Worm (Caenorhabditis elegans) whole organism, mixed stage, embryonic: ENCODE measurements around the gene R03D7.2.

Experiments used
- M03D4.4 ChIP-seq: sonication (generic microtip); optimal IDR thresholded peaks from 2 replicates; lab custom pipeline; 2017; ENCODE audit warnings: mild to moderate bottlenecking, missing genetic modification characterization, missing compliant biosample characterization
- bed-3 ChIP-seq: fragments of 200-800 bp; sonication (Bioruptor generic); optimal IDR thresholded peaks from 3 replicates; lab custom pipeline; 2018; ENCODE audit warnings: mild to moderate bottlenecking, missing genetic modification characterization, moderate library complexity, missing compliant biosample characterization
- blmp-1 ChIP-seq: fragments of 150-350 bp; optimal IDR thresholded peaks from 2 replicates; lab custom pipeline; 2014; ENCODE audit warnings: missing biosample characterization, missing genetic modification characterization
- ceh-39 ChIP-seq: fragments of 150-350 bp; optimal IDR thresholded peaks from 2 replicates; lab custom pipeline; 2014; ENCODE audit warnings: missing biosample characterization, missing genetic modification characterization
- ceh-43 ChIP-seq: fragments of 200-800 bp; sonication (Bioruptor generic); optimal IDR thresholded peaks from 2 replicates; lab custom pipeline; 2018; ENCODE audit warnings: mild to moderate bottlenecking, missing genetic modification characterization, moderate library complexity, missing compliant biosample characterization
- ceh-83 ChIP-seq: fragments of 200-800 bp; sonication (Bioruptor generic); optimal IDR thresholded peaks from 2 replicates; lab custom pipeline; 2018; ENCODE audit warnings: mild to moderate bottlenecking, missing genetic modification characterization, missing compliant biosample characterization
- ces-1 ChIP-seq: fragments of 150-350 bp; optimal IDR thresholded peaks from 2 replicates; lab custom pipeline; 2014; ENCODE audit warnings: missing biosample characterization, missing genetic modification reagents, missing genetic modification characterization
- cnd-1 ChIP-seq: fragments of 200-800 bp; sonication (Bioruptor generic); optimal IDR thresholded peaks from 2 replicates; lab custom pipeline; 2018; ENCODE audit warnings: mild to moderate bottlenecking, missing genetic modification characterization, missing compliant biosample characterization
- drap-1 ChIP-seq: fragments of 200-800 bp; sonication (Bioruptor generic); optimal IDR thresholded peaks from 3 replicates; lab custom pipeline; 2018; ENCODE audit warnings: mild to moderate bottlenecking, missing genetic modification characterization, missing compliant biosample characterization
- elt-1 ChIP-seq: sonication (generic microtip); optimal IDR thresholded peaks from 2 replicates; lab custom pipeline; 2017; ENCODE audit warnings: missing genetic modification characterization, mild to moderate bottlenecking, missing compliant biosample characterization, antibody characterized with exemption, moderate library complexity, borderline replicate concordance; ENCODE audit not compliant: insufficient read depth
- elt-3 ChIP-seq: fragments of 150-350 bp; optimal IDR thresholded peaks from 2 replicates; lab custom pipeline; 2014; ENCODE audit warnings: missing biosample characterization, missing genetic modification characterization
- ham-2 ChIP-seq: fragments of 200-800 bp; sonication (Bioruptor generic); optimal IDR thresholded peaks from 2 replicates; lab custom pipeline; 2018; ENCODE audit warnings: mild to moderate bottlenecking, missing genetic modification characterization, missing compliant biosample characterization
- hlh-1 ChIP-seq: fragments of 150-350 bp; optimal IDR thresholded peaks from 2 replicates; lab custom pipeline; 2014; ENCODE audit warnings: missing biosample characterization, missing genetic modification reagents, missing genetic modification characterization
- lsy-2 ChIP-seq: fragments of 150-350 bp; optimal IDR thresholded peaks from 2 replicates; lab custom pipeline; 2014; ENCODE audit warnings: missing biosample characterization, missing genetic modification characterization
- mab-5 ChIP-seq: fragments of 150-350 bp; optimal IDR thresholded peaks from 2 replicates; lab custom pipeline; 2014; ENCODE audit warnings: missing biosample characterization, missing genetic modification characterization
- mls-2 ChIP-seq: sonication (generic microtip); optimal IDR thresholded peaks from 2 replicates; lab custom pipeline; 2016; ENCODE audit warnings: mild to moderate bottlenecking, missing genetic modification characterization, moderate library complexity, missing compliant biosample characterization
- nhr-12 ChIP-seq: fragments of 150-350 bp; optimal IDR thresholded peaks from 2 replicates; lab custom pipeline; 2014; ENCODE audit warnings: missing biosample characterization, missing genetic modification characterization
- nhr-2 ChIP-seq: fragments of 150-350 bp; optimal IDR thresholded peaks from 2 replicates; lab custom pipeline; 2014; ENCODE audit warnings: missing biosample characterization, missing genetic modification characterization
- nhr-237 ChIP-seq: fragments of 150-350 bp; optimal IDR thresholded peaks from 2 replicates; lab custom pipeline; 2014; ENCODE audit warnings: missing biosample characterization, missing genetic modification characterization
- nhr-28 ChIP-seq: fragments of 150-350 bp; optimal IDR thresholded peaks from 2 replicates; lab custom pipeline; 2014; ENCODE audit warnings: missing biosample characterization, missing genetic modification characterization
- nhr-76 ChIP-seq: sonication (generic microtip); optimal IDR thresholded peaks from 2 replicates; lab custom pipeline; 2017; ENCODE audit warnings: missing biosample characterization, missing genetic modification characterization
- pha-4 ChIP-seq: fragments of 150-350 bp; optimal IDR thresholded peaks from 2 replicates; lab custom pipeline; 2018; ENCODE audit warnings: missing biosample characterization, missing genetic modification reagents, missing genetic modification characterization
- sem-2 ChIP-seq: fragments of 200-800 bp; sonication (Bioruptor generic); optimal IDR thresholded peaks from 2 replicates; lab custom pipeline; 2018; ENCODE audit warnings: mild to moderate bottlenecking, missing genetic modification characterization, missing compliant biosample characterization
- snpc-4 ChIP-seq: fragments of 150-350 bp; optimal IDR thresholded peaks from 2 replicates; lab custom pipeline; 2014; ENCODE audit warnings: missing biosample characterization, missing genetic modification characterization
- sptf-1 ChIP-seq: sonication (generic microtip); optimal IDR thresholded peaks from 2 replicates; lab custom pipeline; 2017; ENCODE audit warnings: mild to moderate bottlenecking, missing genetic modification characterization, moderate library complexity, missing compliant biosample characterization
- unc-120 ChIP-seq: sonication (generic microtip); optimal IDR thresholded peaks from 2 replicates; lab custom pipeline; 2017; ENCODE audit warnings: missing genetic modification characterization, missing compliant biosample characterization; ENCODE audit not compliant: poor library complexity, severe bottlenecking
- unc-39 ChIP-seq: fragments of 150-350 bp; optimal IDR thresholded peaks from 2 replicates; lab custom pipeline; 2014; ENCODE audit warnings: missing biosample characterization, missing genetic modification characterization
- unc-62 ChIP-seq: fragments of 150-350 bp; optimal IDR thresholded peaks from 2 replicates; lab custom pipeline; 2014; ENCODE audit warnings: missing biosample characterization, missing genetic modification reagents, missing genetic modification characterization
- zip-8 ChIP-seq: fragments of 150-350 bp; optimal IDR thresholded peaks from 2 replicates; lab custom pipeline; 2014; ENCODE audit warnings: missing biosample characterization, missing genetic modification characterization
- ztf-11 ChIP-seq: fragments of 150-350 bp; optimal IDR thresholded peaks from 2 replicates; lab custom pipeline; 2014; ENCODE audit warnings: missing biosample characterization, missing genetic modification characterization

R03D7.2 gene

ce11 chrII:10959138-10959537 is 24.2 kb upstream of the R03D7.2 start:
- TF ChIP-seq lsy-2 (tag; lab: Kevin White, UChicago): no peak
- no peak for TF ChIP-seq unc-39
- no peak for TF ChIP-seq cnd-1 (tag; lab: Kevin White, UChicago)
- TF ChIP-seq nhr-2: no peak
- no peak for TF ChIP-seq drap-1
- no peak for TF ChIP-seq snpc-4 (tag; lab: Kevin White, UChicago)
- no peak for TF ChIP-seq zip-8 (tag; lab: Kevin White, UChicago)
- no peak for TF ChIP-seq unc-62 (GFP tag; lab: Kevin White, UChicago)
- TF ChIP-seq ceh-83 (GFP tag; lab: Kevin White, UChicago): no peak
- TF ChIP-seq elt-1 (tag; lab: Kevin White, UChicago): no peak
- no peak for TF ChIP-seq sem-2
- TF ChIP-seq elt-3: no peak
- TF ChIP-seq ztf-11 (tag; lab: Kevin White, UChicago): no peak
- TF ChIP-seq nhr-28 (tag; lab: Kevin White, UChicago): no peak
- no peak for TF ChIP-seq bed-3 (GFP tag; lab: Kevin White, UChicago)
- no peak for TF ChIP-seq sptf-1 (tag; lab: Kevin White, UChicago)
- no peak for TF ChIP-seq ceh-39 (tag; lab: Kevin White, UChicago)

- no peak for TF ChIP-seq sptf-1 (tag; lab: Kevin White, UChicago)
- no peak for TF ChIP-seq ceh-43
- TF ChIP-seq mab-5: no peak
- TF ChIP-seq drap-1: no peak
- TF ChIP-seq hlh-1 (tag; lab: Kevin White, UChicago): no peak
- TF ChIP-seq cnd-1 (tag; lab: Kevin White, UChicago): no peak
- no peak for TF ChIP-seq nhr-12 (tag; lab: Kevin White, UChicago)
- TF ChIP-seq nhr-2: no peak
- no peak for TF ChIP-seq ham-2 (GFP tag; lab: Kevin White, UChicago)
- no peak for TF ChIP-seq nhr-28 (tag; lab: Kevin White, UChicago)
Observed at ce11 chrII:10956793-10957192, 21.8 kb upstream of the R03D7.2 start, which contains the start of gene R03D7.8. Gene R03D7.8 (minus strand): TSS chrII:10956893.

ce11 chrII:10955114-10955513 is 20.1 kb upstream of the R03D7.2 start:
- no peak for TF ChIP-seq ham-2 (GFP tag; lab: Kevin White, UChicago)
- no peak for TF ChIP-seq mls-2 (tag; lab: Kevin White, UChicago)
- TF ChIP-seq unc-120 (tag; lab: Kevin White, UChicago): no peak
- TF ChIP-seq nhr-12 (tag; lab: Kevin White, UChicago): no peak
- no peak for TF ChIP-seq lsy-2 (tag; lab: Kevin White, UChicago)
- no peak for TF ChIP-seq nhr-237 (tag; lab: Kevin White, UChicago)

ce11 chrII:10953065-10953464 is 18.1 kb upstream of the R03D7.2 start, which contains the start of gene nos-1:
Gene nos-1 (minus strand): TSS chrII:10953165.
- TF ChIP-seq sptf-1 (tag; lab: Kevin White, UChicago) (no peak), mab-5 (no peak), ztf-11 (tag; lab: Kevin White, UChicago) (no peak), drap-1 (no peak)

ce11 chrII:10950107-10950679 is 15.2 kb upstream of the R03D7.2 start, which contains the start of gene gst-5:
Gene gst-5 (plus strand): TSS chrII:10950352.
- TF ChIP-seq drap-1: no peak
- TF ChIP-seq blmp-1 (tag; lab: Kevin White, UChicago): peak; percentile 6

DNA sequence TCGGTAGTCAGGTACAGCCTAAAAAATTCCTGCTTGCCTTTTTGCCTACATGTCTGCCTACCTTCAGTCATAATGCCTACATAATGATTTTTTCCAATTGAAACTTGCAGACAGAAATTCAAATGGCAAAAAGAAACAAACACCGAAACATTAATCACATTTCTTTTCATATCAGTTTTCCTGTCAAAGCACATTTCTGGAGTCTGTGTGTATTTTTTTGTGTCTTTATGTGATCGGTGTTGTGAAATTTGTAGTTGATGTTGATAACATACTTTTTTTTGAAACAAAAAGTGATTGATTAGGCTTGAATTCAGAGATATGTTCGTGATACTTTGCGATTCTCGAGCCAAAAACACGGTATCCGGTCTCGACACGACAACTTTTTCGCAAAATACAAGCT is 14.4 kb upstream of the R03D7.2 start:
- no peak for TF ChIP-seq ceh-39 (tag; lab: Kevin White, UChicago)
- no peak for TF ChIP-seq hlh-1 (tag; lab: Kevin White, UChicago)

DNA sequence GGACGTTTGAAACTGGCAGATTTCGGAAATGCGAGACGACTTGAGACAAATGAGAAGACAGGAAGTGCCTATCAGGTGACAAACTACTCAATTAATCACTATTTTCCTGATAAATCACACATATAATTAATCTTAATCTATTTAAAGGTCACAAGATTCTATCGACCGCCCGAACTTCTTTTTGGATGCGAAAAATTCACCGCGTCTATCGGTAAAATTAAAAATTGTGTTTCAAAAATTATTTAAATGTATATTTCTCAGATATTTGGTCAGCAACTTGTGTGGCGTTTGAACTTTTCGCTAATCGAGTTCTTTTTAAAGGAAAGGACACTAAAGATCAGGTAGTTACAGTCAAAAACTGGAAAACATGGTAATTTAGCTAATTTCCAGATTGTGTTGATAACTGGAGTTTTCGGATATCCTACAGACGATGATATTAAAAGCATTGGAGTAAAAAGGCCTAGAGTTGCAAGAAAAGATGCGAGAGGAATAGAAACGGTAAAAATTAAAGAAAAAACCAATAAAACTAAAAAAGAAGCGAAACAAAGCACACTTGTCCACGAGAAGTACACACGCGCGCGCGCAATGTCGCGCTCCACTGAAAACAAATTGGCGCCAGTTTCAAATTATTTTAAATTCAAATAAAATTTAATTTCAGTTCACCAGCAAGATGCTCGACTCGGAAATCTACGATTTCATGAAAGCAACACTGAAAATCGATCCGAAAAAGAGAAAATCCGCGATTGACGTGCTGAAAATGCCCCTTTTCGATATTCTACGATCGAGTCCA is 13.4 kb upstream of the R03D7.2 start:
- no peak for TF ChIP-seq M03D4.4
- TF ChIP-seq sptf-1 (tag; lab: Kevin White, UChicago): no peak
- no peak for TF ChIP-seq ztf-11 (tag; lab: Kevin White, UChicago)
- no peak for TF ChIP-seq unc-39
- no peak for TF ChIP-seq mls-2 (tag; lab: Kevin White, UChicago)
- no peak for TF ChIP-seq elt-3
- no peak for TF ChIP-seq ces-1 (GFP tag; lab: Kevin White, UChicago)
- no peak for TF ChIP-seq nhr-76 (tag; lab: Kevin White, UChicago)
- no peak for TF ChIP-seq ceh-39 (tag; lab: Kevin White, UChicago)
- no peak for TF ChIP-seq unc-120 (tag; lab: Kevin White, UChicago)
- no peak for TF ChIP-seq ceh-83 (GFP tag; lab: Kevin White, UChicago)
- TF ChIP-seq blmp-1 (tag; lab: Kevin White, UChicago): no peak
- TF ChIP-seq pha-4 (tag; lab: Kevin White, UChicago): no peak
- TF ChIP-seq sem-2: no peak
- no peak for TF ChIP-seq zip-8 (tag; lab: Kevin White, UChicago)
- TF ChIP-seq nhr-28 (tag; lab: Kevin White, UChicago): no peak
